Fruit fly (Drosophila melanogaster) whole organism, embryonic: ENCODE measurements around the gene RNF220.

Source experiments
- Ada2b ChIP-seq: fragments of 200-800 bp; sonication (Bioruptor generic); IDR thresholded peaks from 2 replicates; pipeline ENCODE4 v1.3.6; 2022; ENCODE audit warnings: missing biosample characterization, missing genetic modification characterization
- BEAF-32 ChIP-seq: fragments of 200-800 bp; sonication (Bioruptor generic); optimal IDR thresholded peaks from 3 replicates; lab custom pipeline; 2017; ENCODE audit warnings: missing biosample characterization, missing genetic modification characterization, mild to moderate bottlenecking, moderate library complexity, missing genetic modification reagents
- CG13894 ChIP-seq: fragments of 200-800 bp; sonication (Bioruptor generic); optimal IDR thresholded peaks from 3 replicates; lab custom pipeline; 2018; ENCODE audit warnings: missing biosample characterization, mild to moderate bottlenecking, missing genetic modification characterization, moderate library complexity
- CG14860 ChIP-seq: fragments of 200-800 bp; sonication (Bioruptor generic); IDR thresholded peaks from 3 replicates; pipeline ENCODE4 v1.3.6; 2022; ENCODE audit warnings: missing biosample characterization, missing genetic modification characterization; ENCODE audit not compliant: partially characterized antibody
- CG15011 ChIP-seq: fragments of 200-800 bp; sonication (Bioruptor generic); optimal IDR thresholded peaks from 3 replicates; lab custom pipeline; 2018; ENCODE audit warnings: missing biosample characterization, mild to moderate bottlenecking, missing genetic modification characterization
- CG1647 ChIP-seq: fragments of 200-800 bp; sonication (Bioruptor generic); optimal IDR thresholded peaks from 3 replicates; lab custom pipeline; 2016; ENCODE audit warnings: missing biosample characterization, missing genetic modification characterization
- CG17328 ChIP-seq: fragments of 200-800 bp; sonication (Bioruptor generic); IDR thresholded peaks from 2 replicates; pipeline ENCODE4 v1.3.6; 2022; ENCODE audit warnings: missing biosample characterization, missing genetic modification characterization
- CG17568 ChIP-seq: fragments of 200-800 bp; sonication (Bioruptor generic); optimal IDR thresholded peaks from 2 replicates; lab custom pipeline; 2018; ENCODE audit warnings: missing biosample characterization, mild to moderate bottlenecking, missing genetic modification characterization, moderate library complexity
- CG2678 ChIP-seq: fragments of 200-800 bp; sonication (Bioruptor generic); optimal IDR thresholded peaks from 3 replicates; lab custom pipeline; 2019; ENCODE audit warnings: missing biosample characterization, mild to moderate bottlenecking, missing genetic modification characterization, moderate library complexity
- CG32532 ChIP-seq: fragments of 200-800 bp; sonication (Bioruptor generic); IDR thresholded peaks from 2 replicates; pipeline ENCODE4 v1.3.6; 2022; ENCODE audit warnings: missing biosample characterization, missing genetic modification characterization
- CG33213 ChIP-seq: fragments of 200-800 bp; sonication (Bioruptor generic); optimal IDR thresholded peaks from 3 replicates; lab custom pipeline; 2016; ENCODE audit warnings: missing biosample characterization, missing genetic modification characterization
- CG8281 ChIP-seq: fragments of 200-800 bp; sonication (Bioruptor generic); optimal IDR thresholded peaks from 2 replicates; lab custom pipeline; 2018; ENCODE audit warnings: missing biosample characterization, mild to moderate bottlenecking, missing genetic modification characterization, moderate library complexity
- CG8290 ChIP-seq, 3 experiments: fragments of 200-800 bp; sonication (Bioruptor generic); optimal IDR thresholded peaks; 2 replicates each; lab custom pipeline; 2016 to 2019; ENCODE audit warnings: missing biosample characterization in 3 of 3, missing genetic modification characterization in 3 of 3, mild to moderate bottlenecking in 2 of 3, moderate library complexity in 1 of 3
- Dip2 ChIP-seq: fragments of 200-800 bp; sonication (Bioruptor generic); IDR thresholded peaks from 2 replicates; pipeline ENCODE4 v1.3.6; 2022; ENCODE audit warnings: missing biosample characterization, missing genetic modification characterization
- Dref ChIP-seq: fragments of 200-800 bp; sonication (Bioruptor generic); IDR thresholded peaks from 2 replicates; pipeline ENCODE4 v1.3.6; 2022; ENCODE audit warnings: missing biosample characterization, missing genetic modification characterization
- E2f2 ChIP-seq: fragments of 200-800 bp; sonication (Bioruptor generic); IDR thresholded peaks from 2 replicates; pipeline ENCODE4 v1.3.6; 2022; ENCODE audit warnings: missing biosample characterization, missing genetic modification characterization
- Elba2 ChIP-seq: fragments of 200-800 bp; sonication (Bioruptor generic); optimal IDR thresholded peaks from 3 replicates; lab custom pipeline; 2016; ENCODE audit warnings: missing biosample characterization, missing genetic modification characterization
- H2.0 ChIP-seq: fragments of 200-800 bp; sonication (Bioruptor generic); IDR thresholded peaks from 2 replicates; pipeline ENCODE4 v1.3.6; 2022; ENCODE audit warnings: missing biosample characterization, missing genetic modification characterization
- HHEX ChIP-seq: fragments of 200-800 bp; sonication (Bioruptor generic); optimal IDR thresholded peaks from 3 replicates; lab custom pipeline; 2017; ENCODE audit warnings: missing biosample characterization, mild to moderate bottlenecking, missing genetic modification characterization, missing genetic modification reagents
- Jarid2 ChIP-seq: fragments of 200-800 bp; sonication (Bioruptor generic); optimal IDR thresholded peaks from 3 replicates; lab custom pipeline; 2017; ENCODE audit warnings: mild to moderate bottlenecking, missing biosample characterization, missing genetic modification reagents, missing genetic modification characterization
- Lim3 ChIP-seq: fragments of 200-800 bp; sonication (Bioruptor generic); IDR thresholded peaks from 2 replicates; pipeline ENCODE4 v1.3.6; 2022; ENCODE audit warnings: missing biosample characterization, missing genetic modification characterization
- Nf-YA ChIP-seq: fragments of 200-800 bp; sonication (Bioruptor generic); IDR thresholded peaks from 2 replicates; pipeline ENCODE4 v1.3.6; 2022; ENCODE audit warnings: missing biosample characterization, missing genetic modification characterization
- Pdp1 ChIP-seq, 2 experiments: fragments of 200-800 bp; sonication (Bioruptor generic); optimal IDR thresholded peaks; 3 replicates each; lab custom pipeline; 2016; ENCODE audit warnings: missing biosample characterization in 2 of 2, missing genetic modification characterization in 2 of 2, mild to moderate bottlenecking in 1 of 2, moderate library complexity in 1 of 2
- Ptx1 ChIP-seq: fragments of 200-800 bp; sonication (Bioruptor generic); IDR thresholded peaks from 2 replicates; pipeline ENCODE4 v1.3.6; 2022; ENCODE audit warnings: missing biosample characterization, missing genetic modification characterization
- Scr ChIP-seq: fragments of 200-800 bp; sonication (Bioruptor generic); IDR thresholded peaks from 2 replicates; pipeline ENCODE4 v1.3.6; 2022; ENCODE audit warnings: missing biosample characterization, missing genetic modification characterization; ENCODE audit not compliant: partially characterized antibody
- TFAM ChIP-seq: fragments of 200-800 bp; sonication (Bioruptor generic); optimal IDR thresholded peaks from 2 replicates; lab custom pipeline; 2017; ENCODE audit warnings: missing biosample characterization, missing genetic modification characterization, inconsistent platforms
- Xrp1 ChIP-seq: fragments of 200-800 bp; sonication (Bioruptor generic); IDR thresholded peaks from 2 replicates; pipeline ENCODE4 v1.3.6; 2022; ENCODE audit warnings: missing biosample characterization, missing genetic modification characterization
- ash1 ChIP-seq: fragments of 200-800 bp; sonication (Bioruptor generic); optimal IDR thresholded peaks from 2 replicates; lab custom pipeline; 2018; ENCODE audit warnings: missing biosample characterization, mild to moderate bottlenecking, missing genetic modification characterization
- cg ChIP-seq: fragments of 200-800 bp; sonication (Bioruptor generic); optimal IDR thresholded peaks from 3 replicates; lab custom pipeline; 2019; ENCODE audit warnings: missing biosample characterization, mild to moderate bottlenecking, missing genetic modification characterization, moderate library complexity
- chinmo ChIP-seq: fragments of 200-800 bp; sonication (Bioruptor generic); IDR thresholded peaks from 4 replicates; pipeline ENCODE4 v1.3.6; 2022; ENCODE audit warnings: missing biosample characterization, missing genetic modification characterization; ENCODE audit not compliant: partially characterized antibody
- eve ChIP-seq, 2 experiments: fragments of >200 bp; optimal IDR thresholded peaks; 2 replicates each; lab custom pipeline; 2017; ENCODE audit warnings: missing biosample characterization in 2 of 2, missing genetic modification characterization in 2 of 2
- ftz-f1 ChIP-seq: fragments of 200-800 bp; sonication (Bioruptor generic); optimal IDR thresholded peaks from 2 replicates; lab custom pipeline; 2016; ENCODE audit warnings: missing biosample characterization, missing genetic modification characterization
- grau ChIP-seq: fragments of 200-800 bp; optimal IDR thresholded peaks from 3 replicates; lab custom pipeline; 2019; ENCODE audit warnings: missing biosample characterization, mild to moderate bottlenecking, missing genetic modification characterization, moderate library complexity
- grn ChIP-seq: fragments of 200-800 bp; sonication (Bioruptor generic); optimal IDR thresholded peaks from 3 replicates; lab custom pipeline; 2017; ENCODE audit warnings: missing biosample characterization, missing genetic modification characterization
- her ChIP-seq: fragments of 200-800 bp; sonication (Bioruptor generic); optimal IDR thresholded peaks from 2 replicates; lab custom pipeline; 2016; ENCODE audit warnings: missing biosample characterization, missing genetic modification characterization
- jigr1 ChIP-seq: fragments of 200-800 bp; sonication (Bioruptor generic); IDR thresholded peaks from 3 replicates; pipeline ENCODE4 v1.3.6; 2022; ENCODE audit warnings: missing biosample characterization, missing genetic modification characterization
- lab ChIP-seq: fragments of 200-800 bp; sonication (Bioruptor generic); optimal IDR thresholded peaks from 3 replicates; lab custom pipeline; 2017; ENCODE audit warnings: missing biosample characterization, missing genetic modification characterization, mild to moderate bottlenecking, moderate library complexity, missing genetic modification reagents
- nom ChIP-seq: fragments of 200-800 bp; sonication (Bioruptor generic); optimal IDR thresholded peaks from 2 replicates; lab custom pipeline; 2017; ENCODE audit warnings: missing biosample characterization, missing genetic modification characterization, mild to moderate bottlenecking, moderate library complexity, missing genetic modification reagents
- onecut ChIP-seq: fragments of 200-800 bp; sonication (Bioruptor generic); IDR thresholded peaks from 2 replicates; pipeline ENCODE4 v1.3.6; 2022; ENCODE audit warnings: missing biosample characterization, missing genetic modification characterization
- peb ChIP-seq: fragments of 200-800 bp; sonication (Bioruptor generic); IDR thresholded peaks from 2 replicates; pipeline ENCODE4 v1.3.6; 2022; ENCODE audit warnings: missing biosample characterization, missing genetic modification characterization
- run ChIP-seq: fragments of 200-800 bp; sonication (Bioruptor generic); optimal IDR thresholded peaks from 3 replicates; lab custom pipeline; 2018; ENCODE audit warnings: missing biosample characterization, mild to moderate bottlenecking, missing genetic modification characterization
- sd ChIP-seq: fragments of 200-800 bp; sonication (Bioruptor generic); optimal IDR thresholded peaks from 3 replicates; lab custom pipeline; 2018; ENCODE audit warnings: missing biosample characterization, mild to moderate bottlenecking, missing genetic modification characterization, moderate library complexity
- sens ChIP-seq: fragments of 200-800 bp; sonication (Bioruptor generic); peaks from one replicate; lab custom pipeline; 2016; ENCODE audit warnings: missing biosample characterization, missing genetic modification characterization
- so ChIP-seq: fragments of 200-800 bp; sonication (Bioruptor generic); IDR thresholded peaks from 3 replicates; pipeline ENCODE4 v1.3.6; 2022; ENCODE audit warnings: missing biosample characterization, missing genetic modification characterization
- sqz ChIP-seq: fragments of 200-800 bp; sonication (Bioruptor generic); optimal IDR thresholded peaks from 3 replicates; lab custom pipeline; 2018; ENCODE audit warnings: missing biosample characterization, mild to moderate bottlenecking, missing genetic modification characterization
- sr ChIP-seq: fragments of 200-800 bp; sonication (Bioruptor generic); IDR thresholded peaks from 3 replicates; pipeline ENCODE4 v1.3.6; 2022; ENCODE audit warnings: missing biosample characterization, missing genetic modification characterization
- trem ChIP-seq: fragments of 200-800 bp; optimal IDR thresholded peaks from 3 replicates; lab custom pipeline; 2019; ENCODE audit warnings: missing biosample characterization, mild to moderate bottlenecking, missing genetic modification characterization, moderate library complexity
- vnd ChIP-seq: fragments of 200-800 bp; sonication (Bioruptor generic); IDR thresholded peaks from 3 replicates; pipeline ENCODE4 v1.3.6; 2022; ENCODE audit warnings: missing biosample characterization, missing genetic modification characterization; ENCODE audit not compliant: partially characterized antibody

RNF220 gene

DNA sequence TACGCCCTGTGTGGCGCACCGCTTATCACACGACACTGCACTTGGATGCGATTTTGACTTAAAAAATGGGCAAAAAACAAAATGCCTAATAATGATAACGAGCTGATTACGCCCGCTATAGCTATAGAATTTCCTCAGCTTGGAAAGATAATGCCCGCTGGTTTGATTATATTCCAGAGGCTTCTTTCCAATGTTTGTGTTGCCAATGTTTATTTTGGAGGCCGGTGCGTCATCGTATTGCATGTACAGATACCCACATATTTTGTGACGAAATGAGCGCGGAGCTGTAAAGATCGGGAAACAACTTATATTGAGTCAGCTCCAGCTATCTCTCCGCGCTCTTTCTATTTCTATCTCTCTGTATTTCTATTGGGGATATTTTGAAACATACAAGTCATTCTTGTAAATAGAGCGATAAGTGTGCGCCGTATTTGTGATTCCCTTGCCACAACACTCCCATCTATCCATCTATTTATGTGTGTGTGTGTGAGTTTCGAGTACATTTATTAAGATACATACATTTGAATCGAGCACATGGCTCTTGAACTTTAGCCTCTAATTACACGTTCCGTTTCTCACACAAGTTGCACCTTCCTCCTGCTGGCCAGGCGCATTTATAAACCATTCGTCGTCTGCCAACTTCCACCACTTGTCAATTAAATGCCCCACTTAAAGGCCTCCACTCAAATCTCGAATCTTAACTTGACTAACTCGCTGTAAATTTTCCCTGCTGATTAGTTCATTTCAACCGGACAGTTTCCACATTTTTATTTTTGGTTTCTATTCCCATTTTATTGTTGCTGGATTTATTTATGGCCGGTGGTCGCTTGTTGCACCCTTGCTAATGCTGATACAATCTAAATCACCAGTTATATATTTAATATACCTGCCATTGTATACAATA, 41.9 kb downstream of the RNF220 start (continued):
- TF ChIP-seq sens (GFP tag; lab: Kevin White, UChicago) (peak; percentile 49), CG13894 (tag; lab: Kevin White, UChicago) (no peak), jigr1 (GFP tag; lab: Robert Waterston, UW) (no peak), onecut (GFP tag; lab: Robert Waterston, UW) (no peak), sd (tag; lab: Kevin White, UChicago) (peak; percentile 20), Elba2 (no peak), Jarid2 (no peak), ash1 (GFP tag; lab: Kevin White, UChicago) (no peak), BEAF-32 (GFP tag; lab: Kevin White, UChicago) (no peak), Nf-YA (no peak), Ada2b (GFP tag; lab: Robert Waterston, UW) (0 out of 2 replicates have a peak, but pooled peaks have one; percentile 5), grn (GFP tag; lab: Kevin White, UChicago) (peak; percentile 40), sr (GFP tag; lab: Robert Waterston, UW) (no peak), run (no peak), CG33213 (no peak), trem (tag; lab: Kevin White, UChicago) (no peak), CG17568 (GFP tag; lab: Kevin White, UChicago) (no peak), CG8290 (GFP tag; optimal IDR thresholded peaks at IDR 0.05; lab: Kevin White, UChicago) (no peak), CG8290 (tag; optimal IDR thresholded peaks at IDR 0.05; lab: Kevin White, UChicago) (no peak), vnd (GFP tag; lab: Robert Waterston, UW) (no peak), grau (no peak), Scr (GFP tag; lab: Robert Waterston, UW) (no peak), CG17328 (GFP tag; lab: Robert Waterston, UW) (no peak), peb (no peak), CG32532 (GFP tag; lab: Robert Waterston, UW) (no peak), sqz (GFP tag; lab: Kevin White, UChicago) (no peak), E2f2 (GFP tag; lab: Robert Waterston, UW) (no peak), so (GFP tag; lab: Robert Waterston, UW) (no peak), her (GFP tag; lab: Kevin White, UChicago) (no peak), TFAM (GFP tag; lab: Kevin White, UChicago) (no peak), HHEX (GFP tag; lab: Kevin White, UChicago) (no peak), Dref (GFP tag; lab: Robert Waterston, UW) (no peak), H2.0 (no peak), nom (peak; percentile 41), cg (GFP tag; lab: Kevin White, UChicago) (peak; percentile 45), Lim3 (GFP tag; lab: Robert Waterston, UW) (no peak), CG2678 (tag; lab: Kevin White, UChicago) (peak; percentile 16), CG15011 (no peak), Pdp1 (GFP tag; optimal IDR thresholded peaks at IDR 0.05; lab: Kevin White, UChicago) (peak in 1 of 2 experiments; percentile 63), eve (GFP tag; optimal IDR thresholded peaks at IDR 0.05; lab: Kevin White, UChicago) (no peak), Dip2 (GFP tag; lab: Robert Waterston, UW) (no peak), CG8281 (no peak), Xrp1 (GFP tag; lab: Robert Waterston, UW) (0 out of 2 replicates have a peak, but pooled peaks have one; percentile 18), CG14860 (no peak), Ptx1 (no peak), ftz-f1 (GFP tag; lab: Kevin White, UChicago) (no peak), CG1647 (GFP tag; lab: Kevin White, UChicago) (no peak), chinmo (GFP tag; lab: Robert Waterston, UW) (0 out of 4 replicates have a peak, but pooled peaks have one; percentile 44), lab (GFP tag; lab: Kevin White, UChicago) (peak; percentile 41)
